Worm (Caenorhabditis elegans): Measurements from ENCODE around the gene F43H9.4.

ce11 chrV:8072047-8072446 lies 45.5 kb downstream of the F43H9.4 start, which contains the start of gene str-144:
- TF ChIP-seq dpl-1 (GFP tag; optimal IDR thresholded peaks at IDR 0.05) (no peak), sea-2 (GFP tag; IDR thresholded peaks at IDR 0.05) (no peak), F33H1.4 (GFP tag; IDR thresholded peaks at IDR 0.05) (no peak), bed-2 (GFP tag; IDR thresholded peaks at IDR 0.05) (no peak), bed-1 (GFP tag; IDR thresholded peaks at IDR 0.05) (no peak), ceh-100 (GFP tag; IDR thresholded peaks at IDR 0.05) (no peak), ceh-58 (GFP tag; IDR thresholded peaks at IDR 0.05) (no peak), him-1 (tag; optimal IDR thresholded peaks at IDR 0.05) (no peak), pbrm-1 (GFP tag; IDR thresholded peaks at IDR 0.05) (no peak), hsf-1 (GFP tag; IDR thresholded peaks at IDR 0.05) (no peak), unc-62 (GFP tag; optimal IDR thresholded peaks at IDR 0.05) (no peak), ceh-27 (GFP tag; optimal IDR thresholded peaks at IDR 0.05) (no peak), attf-6 (GFP tag; IDR thresholded peaks at IDR 0.05) (no peak)
